Fruit fly (Drosophila melanogaster): Measurements from ENCODE around the gene p38c.

p38c gene

dm6 chr3R:24169362-24169761 lies 19.4 kb upstream of the p38c start, which contains the start of gene CG5510 (continued):
- TF ChIP-seq Sry-δ (GFP tag; optimal IDR thresholded peaks at IDR 0.05) (peak; percentile 98), hb (GFP tag; IDR thresholded peaks at IDR 0.05; ENCODE audit: partially characterized antibody) (peak; percentile 96), CoRest (tag; optimal IDR thresholded peaks at IDR 0.05) (peak; percentile 62), Asciz (GFP tag; optimal IDR thresholded peaks at IDR 0.05) (no peak), CG12071 (GFP tag; optimal IDR thresholded peaks at IDR 0.05) (no peak), stc (GFP tag; IDR thresholded peaks at IDR 0.05) (no peak; the same call in 1 of the 2 replicates), lov (optimal IDR thresholded peaks at IDR 0.05) (no peak), lov (GFP tag; IDR thresholded peaks at IDR 0.05) (0 out of 3 replicates have a peak, but pooled peaks have one; percentile 20), mld (GFP tag; IDR thresholded peaks at IDR 0.05; ENCODE audit: partially characterized antibody) (peak; percentile 97), CTCF (GFP tag; optimal IDR thresholded peaks at IDR 0.05) (no peak), lilli (GFP tag; optimal IDR thresholded peaks at IDR 0.05) (peak; percentile 70), pros (GFP tag; optimal IDR thresholded peaks at IDR 0.05) (no peak), CG3163 (GFP tag; optimal IDR thresholded peaks at IDR 0.05) (peak; percentile 45), vfl (GFP tag; optimal IDR thresholded peaks at IDR 0.05) (peak; percentile 52), CG7357 (GFP tag; IDR thresholded peaks at IDR 0.05) (0 out of 3 replicates have a peak, but pooled peaks have one; percentile 32), CG2116 (GFP tag; optimal IDR thresholded peaks at IDR 0.05) (peak; percentile 94), CG31441 (GFP tag; IDR thresholded peaks at IDR 0.05) (peak; percentile 91), CG11085 (GFP tag; IDR thresholded peaks at IDR 0.05) (no peak; the same call in 1 of the 2 replicates), run (tag; optimal IDR thresholded peaks at IDR 0.05) (no peak), salm (tag; optimal IDR thresholded peaks at IDR 0.05) (no peak), Vsx1 (GFP tag; optimal IDR thresholded peaks at IDR 0.05) (no peak), CG15073 (GFP tag; optimal IDR thresholded peaks at IDR 0.05) (no peak), schlank (tag; optimal IDR thresholded peaks at IDR 0.05) (no peak), CG13775 (GFP tag; optimal IDR thresholded peaks at IDR 0.05) (peak; percentile 38), Dek (tag; optimal IDR thresholded peaks at IDR 0.05) (peak; percentile 32), exex (tag; optimal IDR thresholded peaks at IDR 0.05) (no peak), nau (GFP tag; optimal IDR thresholded peaks at IDR 0.05) (no peak), oc (tag; optimal IDR thresholded peaks at IDR 0.05) (peak; percentile 10), phol (tag; optimal IDR thresholded peaks at IDR 0.05) (peak; percentile 46), CG34224 (GFP tag; IDR thresholded peaks at IDR 0.05; ENCODE audit: partially characterized antibody) (peak; percentile 99), sens-2 (GFP tag; IDR thresholded peaks at IDR 0.05) (no peak), BEAF-32 (GFP tag; optimal IDR thresholded peaks at IDR 0.05) (peak; percentile 98), MBD-R2 (GFP tag; IDR thresholded peaks at IDR 0.05) (peak; percentile 98), gsb (GFP tag; IDR thresholded peaks at IDR 0.05) (no peak), nerfin-2 (GFP tag; IDR thresholded peaks at IDR 0.05; ENCODE audit: partially characterized antibody) (peak; percentile 98), D19B (GFP tag; optimal IDR thresholded peaks at IDR 0.05) (no peak), dmrt99B (tag; optimal IDR thresholded peaks at IDR 0.05) (no peak), mam (GFP tag; optimal IDR thresholded peaks at IDR 0.05) (peak; percentile 67), dpn (GFP tag; optimal IDR thresholded peaks at IDR 0.05) (peak; percentile 46 to 68), Nf-YC (tag; optimal IDR thresholded peaks at IDR 0.05) (peak; percentile 61), CG10147 (GFP tag; optimal IDR thresholded peaks at IDR 0.05) (peak; percentile 31), Sox100B (GFP tag; optimal IDR thresholded peaks at IDR 0.05) (no peak), CG3995 (GFP tag; optimal IDR thresholded peaks at IDR 0.05) (peak; percentile 100), CG31388 (GFP tag; optimal IDR thresholded peaks at IDR 0.05) (no peak), CG3847 (GFP tag; IDR thresholded peaks at IDR 0.05) (peak; percentile 54), CG3726 (GFP tag; IDR thresholded peaks at IDR 0.05) (no peak), ind (GFP tag; optimal IDR thresholded peaks at IDR 0.05) (peak; percentile 27), CG11560 (tag; IDR thresholded peaks at IDR 0.05) (no peak), cato (GFP tag; optimal IDR thresholded peaks at IDR 0.05; ENCODE audit: borderline replicate concordance) (no peak), corto (GFP tag; optimal IDR thresholded peaks at IDR 0.05) (no peak), bcd (GFP tag; optimal IDR thresholded peaks at IDR 0.05) (peak; percentile 23)

Data from whole organism, embryonic.